Worm (Caenorhabditis elegans) whole organism, L4 larva: Measurements from ENCODE around the gene mfsd-13.2.
A peak's percentile ranks its signal among the peaks of the same experiment; 100 is the strongest.

ENCODE experiments used
- D1046.2 ChIP-seq: fragments of 200-800 bp; sonication (Bioruptor generic); IDR thresholded peaks from 2 replicates; pipeline ENCODE4 v1.3.6; 2022; ENCODE audit warnings: missing genetic modification characterization, missing compliant biosample characterization
- F26F4.8 ChIP-seq: fragments of 200-800 bp; sonication (Bioruptor generic); conservative IDR thresholded peaks from 2 replicates; pipeline ENCODE4 v1.3.6; 2022; ENCODE audit warnings: missing genetic modification characterization, missing compliant biosample characterization
- F37D6.2 ChIP-seq: sonication (generic microtip); optimal IDR thresholded peaks from 2 replicates; lab custom pipeline; 2016; ENCODE audit warnings: mild to moderate bottlenecking, missing genetic modification characterization, missing compliant biosample characterization
- F49E8.2 ChIP-seq: sonication (generic microtip); optimal IDR thresholded peaks from 2 replicates; lab custom pipeline; 2016; ENCODE audit warnings: missing compliant biosample characterization, mild to moderate bottlenecking, missing genetic modification characterization, borderline replicate concordance
- R02D3.7 ChIP-seq: fragments of 150-350 bp; sonication (generic microtip); optimal IDR thresholded peaks from 3 replicates; lab custom pipeline; 2014; ENCODE audit warnings: missing biosample characterization, missing genetic modification characterization
- Y48G9A.11 ChIP-seq: fragments of 200-800 bp; sonication (Bioruptor generic); IDR thresholded peaks from 2 replicates; pipeline ENCODE4 v1.3.6; 2022; ENCODE audit warnings: missing genetic modification reagents, missing genetic modification characterization, missing compliant biosample characterization
- Y5F2A.4 ChIP-seq: fragments of 200-800 bp; sonication (Bioruptor generic); optimal IDR thresholded peaks from 2 replicates; lab custom pipeline; 2018; ENCODE audit warnings: mild to moderate bottlenecking, missing genetic modification characterization, missing compliant biosample characterization
- Y75B8A.6 ChIP-seq: fragments of 200-800 bp; sonication (Bioruptor generic); IDR thresholded peaks from 2 replicates; pipeline ENCODE4 v1.3.6; 2022; ENCODE audit warnings: missing genetic modification reagents, missing genetic modification characterization, missing compliant biosample characterization
- ZK337.2 ChIP-seq: fragments of 200-800 bp; sonication (Bioruptor generic); IDR thresholded peaks from 2 replicates; pipeline ENCODE4 v1.3.6; 2022; ENCODE audit warnings: missing genetic modification reagents, missing genetic modification characterization, missing compliant biosample characterization
- ZK546.5 ChIP-seq, 2 experiments: sonication (generic microtip); optimal IDR thresholded peaks; 2 replicates each; lab custom pipeline; 2017; ENCODE audit warnings: missing biosample characterization in 2 of 2, missing genetic modification characterization in 2 of 2
- ceh-32 ChIP-seq: sonication (generic microtip); optimal IDR thresholded peaks from 2 replicates; lab custom pipeline; 2016; ENCODE audit warnings: mild to moderate bottlenecking, missing genetic modification characterization, missing compliant biosample characterization; ENCODE audit not compliant: poor library complexity
- ces-1 ChIP-seq: fragments of 150-350 bp; sonication (generic microtip); optimal IDR thresholded peaks from 4 replicates; lab custom pipeline; 2014; ENCODE audit warnings: missing biosample characterization, missing genetic modification reagents, missing genetic modification characterization
- cey-2 ChIP-seq: sonication (generic microtip); optimal IDR thresholded peaks from 3 replicates; lab custom pipeline; 2017; ENCODE audit warnings: missing genetic modification characterization, mild to moderate bottlenecking, missing compliant biosample characterization, antibody characterized with exemption, borderline replicate concordance; ENCODE audit not compliant: insufficient read depth
- ctbp-1 ChIP-seq: fragments of 200-800 bp; sonication (Bioruptor generic); IDR thresholded peaks from 2 replicates; pipeline ENCODE4 v1.3.6; 2022; ENCODE audit warnings: missing genetic modification reagents, missing genetic modification characterization, missing compliant biosample characterization
- daf-12 ChIP-seq: fragments of 150-350 bp; optimal IDR thresholded peaks from 2 replicates; lab custom pipeline; 2014; ENCODE audit warnings: missing biosample characterization, missing genetic modification reagents, missing genetic modification characterization
- daf-19 ChIP-seq: fragments of 200-800 bp; sonication (Bioruptor generic); conservative IDR thresholded peaks from 2 replicates; pipeline ENCODE4 v1.3.6; 2022; ENCODE audit warnings: missing genetic modification characterization, missing compliant biosample characterization
- daf-8 ChIP-seq: fragments of 200-800 bp; sonication (Bioruptor generic); IDR thresholded peaks from 2 replicates; pipeline ENCODE4 v1.3.6; 2022; ENCODE audit warnings: missing genetic modification characterization, missing compliant biosample characterization
- dmd-9 ChIP-seq: fragments of 200-800 bp; sonication (Bioruptor generic); IDR thresholded peaks from 2 replicates; pipeline ENCODE4 v1.3.6; 2022; ENCODE audit warnings: missing genetic modification reagents, missing genetic modification characterization, missing compliant biosample characterization
- dpl-1 ChIP-seq: fragments of 150-350 bp; optimal IDR thresholded peaks from 2 replicates; lab custom pipeline; 2014; ENCODE audit warnings: missing biosample characterization, missing genetic modification reagents, missing genetic modification characterization
- dve-1 ChIP-seq: sonication (generic microtip); optimal IDR thresholded peaks from 2 replicates; lab custom pipeline; 2017; ENCODE audit warnings: antibody characterized with exemption, mild to moderate bottlenecking, missing genetic modification characterization, missing compliant biosample characterization; ENCODE audit not compliant: insufficient read depth
- hif-1 ChIP-seq, 2 experiments: sonication (generic microtip); optimal IDR thresholded peaks; 2 replicates each; lab custom pipeline; 2016 to 2017; ENCODE audit warnings: missing compliant biosample characterization in 2 of 2, missing genetic modification characterization in 2 of 2, missing genetic modification reagents in 2 of 2, missing genotype in 2 of 2, mild to moderate bottlenecking in 1 of 2
- hmg-1.1 ChIP-seq: fragments of 200-800 bp; sonication (Bioruptor generic); IDR thresholded peaks from 2 replicates; pipeline ENCODE4 v1.3.6; 2022; ENCODE audit warnings: missing genetic modification reagents, missing genetic modification characterization, missing compliant biosample characterization
- lin-15B ChIP-seq: fragments of 150-350 bp; sonication (generic microtip); optimal IDR thresholded peaks from 3 replicates; lab custom pipeline; 2014; ENCODE audit warnings: missing biosample characterization, missing genetic modification characterization
- lin-38 ChIP-seq: fragments of 200-800 bp; sonication (Bioruptor generic); IDR thresholded peaks from 2 replicates; pipeline ENCODE4 v1.3.6; 2022; ENCODE audit warnings: missing genetic modification reagents, missing genetic modification characterization, missing compliant biosample characterization
- lin-39 ChIP-seq: fragments of 150-350 bp; optimal IDR thresholded peaks from 2 replicates; lab custom pipeline; 2014; ENCODE audit warnings: missing biosample characterization, missing genetic modification reagents, missing genetic modification characterization
- lir-3 ChIP-seq: sonication (generic microtip); optimal IDR thresholded peaks from 2 replicates; lab custom pipeline; 2016; ENCODE audit warnings: mild to moderate bottlenecking, missing genetic modification characterization, missing compliant biosample characterization
- lsy-2 ChIP-seq, 2 experiments: fragments of 150-350 bp in 1 of 2; sonication (generic microtip) in 1 of 2; optimal IDR thresholded peaks; 2 replicates each; lab custom pipeline; 2014 to 2017; ENCODE audit warnings: missing biosample characterization in 2 of 2, missing genetic modification characterization in 2 of 2
- mdl-1 ChIP-seq, 2 experiments: fragments of 150-350 bp in 1 of 2; sonication (generic microtip) in 1 of 2; optimal IDR thresholded peaks; 2 replicates each; lab custom pipeline; 2014 to 2017; ENCODE audit warnings: missing biosample characterization in 2 of 2, missing genetic modification characterization in 2 of 2
- mes-2 ChIP-seq: sonication (generic microtip); optimal IDR thresholded peaks from 2 replicates; lab custom pipeline; 2016; ENCODE audit warnings: missing genotype, mild to moderate bottlenecking, missing genetic modification characterization, missing compliant biosample characterization; ENCODE audit not compliant: poor library complexity, severe bottlenecking
- mxl-2 ChIP-seq: fragments of 200-800 bp; sonication (Bioruptor generic); conservative IDR thresholded peaks from 2 replicates; pipeline ENCODE4 v1.3.6; 2022; ENCODE audit warnings: missing genetic modification reagents, missing genetic modification characterization, missing compliant biosample characterization
- nhr-102 ChIP-seq: sonication (generic microtip); optimal IDR thresholded peaks from 2 replicates; lab custom pipeline; 2016; ENCODE audit warnings: mild to moderate bottlenecking, missing genetic modification characterization, moderate library complexity, missing compliant biosample characterization
- nhr-237 ChIP-seq: sonication (generic microtip); optimal IDR thresholded peaks from 2 replicates; lab custom pipeline; 2017; ENCODE audit warnings: missing biosample characterization, missing genetic modification characterization
- nhr-28 ChIP-seq: fragments of 150-350 bp; optimal IDR thresholded peaks from 2 replicates; lab custom pipeline; 2014; ENCODE audit warnings: missing biosample characterization, missing genetic modification characterization
- nhr-42 ChIP-seq: fragments of 200-800 bp; sonication (Bioruptor generic); IDR thresholded peaks from 2 replicates; pipeline ENCODE4 v1.3.6; 2022; ENCODE audit warnings: missing genetic modification characterization, missing compliant biosample characterization
- nhr-48 ChIP-seq: sonication (generic microtip); optimal IDR thresholded peaks from 2 replicates; lab custom pipeline; 2016; ENCODE audit warnings: mild to moderate bottlenecking, missing genetic modification characterization, missing compliant biosample characterization
- nhr-6 ChIP-seq: fragments of 150-350 bp; optimal IDR thresholded peaks from 2 replicates; lab custom pipeline; 2014; ENCODE audit warnings: missing biosample characterization, missing genetic modification characterization
- nhr-76 ChIP-seq: fragments of 150-350 bp; optimal IDR thresholded peaks from 2 replicates; lab custom pipeline; 2014; ENCODE audit warnings: missing biosample characterization, missing genetic modification characterization
- nhr-77 ChIP-seq: fragments of 150-350 bp; optimal IDR thresholded peaks from 2 replicates; lab custom pipeline; 2014; ENCODE audit warnings: missing biosample characterization, missing genetic modification characterization
- pha-4 ChIP-seq, 2 experiments: fragments of 150-350 bp in 1 of 2; fragments of 200-800 bp in 1 of 2; sonication (Bioruptor generic) in 1 of 2; IDR thresholded peaks in 1 of 2; optimal IDR thresholded peaks in 1 of 2; 2 replicates each; pipeline versions ENCODE4 v1.3.6 to Lab custom; 2014 to 2022; ENCODE audit warnings: missing genetic modification characterization in 2 of 2, missing genetic modification reagents in 2 of 2, missing biosample characterization in 1 of 2, missing compliant biosample characterization in 1 of 2
- php-3 ChIP-seq: fragments of 200-800 bp; sonication (Bioruptor generic); IDR thresholded peaks from 2 replicates; pipeline ENCODE4 v1.3.6; 2022; ENCODE audit warnings: missing genetic modification reagents, missing genetic modification characterization, missing compliant biosample characterization
- skn-1 ChIP-seq: fragments of 150-350 bp; optimal IDR thresholded peaks from 2 replicates; lab custom pipeline; 2014; ENCODE audit warnings: missing biosample characterization, missing genetic modification characterization
- snpc-1.2 ChIP-seq: fragments of 200-800 bp; sonication (Bioruptor generic); IDR thresholded peaks from 2 replicates; pipeline ENCODE4 v1.3.6; 2022; ENCODE audit warnings: missing genetic modification reagents, missing genetic modification characterization, missing compliant biosample characterization
- spr-1 ChIP-seq: sonication (generic microtip); optimal IDR thresholded peaks from 2 replicates; lab custom pipeline; 2016; ENCODE audit warnings: mild to moderate bottlenecking, missing genetic modification characterization, missing compliant biosample characterization
- tag-97 ChIP-seq: fragments of 200-800 bp; sonication (Bioruptor generic); IDR thresholded peaks from 2 replicates; pipeline ENCODE4 v1.3.6; 2022; ENCODE audit warnings: missing genetic modification characterization, missing compliant biosample characterization
- unc-130 ChIP-seq: sonication (generic microtip); optimal IDR thresholded peaks from 2 replicates; lab custom pipeline; 2016; ENCODE audit warnings: missing genetic modification reagents, missing genetic modification characterization, missing compliant biosample characterization
- zip-2 ChIP-seq: fragments of 150-350 bp; optimal IDR thresholded peaks from 2 replicates; lab custom pipeline; 2014; ENCODE audit warnings: missing biosample characterization, missing genetic modification characterization
- ztf-11 ChIP-seq: fragments of 150-350 bp; optimal IDR thresholded peaks from 2 replicates; lab custom pipeline; 2014; ENCODE audit warnings: missing biosample characterization, missing genetic modification characterization
- ztf-7 ChIP-seq: fragments of 150-350 bp; optimal IDR thresholded peaks from 2 replicates; lab custom pipeline; 2014; ENCODE audit warnings: missing biosample characterization, missing genetic modification characterization

mfsd-13.2 gene

DNA sequence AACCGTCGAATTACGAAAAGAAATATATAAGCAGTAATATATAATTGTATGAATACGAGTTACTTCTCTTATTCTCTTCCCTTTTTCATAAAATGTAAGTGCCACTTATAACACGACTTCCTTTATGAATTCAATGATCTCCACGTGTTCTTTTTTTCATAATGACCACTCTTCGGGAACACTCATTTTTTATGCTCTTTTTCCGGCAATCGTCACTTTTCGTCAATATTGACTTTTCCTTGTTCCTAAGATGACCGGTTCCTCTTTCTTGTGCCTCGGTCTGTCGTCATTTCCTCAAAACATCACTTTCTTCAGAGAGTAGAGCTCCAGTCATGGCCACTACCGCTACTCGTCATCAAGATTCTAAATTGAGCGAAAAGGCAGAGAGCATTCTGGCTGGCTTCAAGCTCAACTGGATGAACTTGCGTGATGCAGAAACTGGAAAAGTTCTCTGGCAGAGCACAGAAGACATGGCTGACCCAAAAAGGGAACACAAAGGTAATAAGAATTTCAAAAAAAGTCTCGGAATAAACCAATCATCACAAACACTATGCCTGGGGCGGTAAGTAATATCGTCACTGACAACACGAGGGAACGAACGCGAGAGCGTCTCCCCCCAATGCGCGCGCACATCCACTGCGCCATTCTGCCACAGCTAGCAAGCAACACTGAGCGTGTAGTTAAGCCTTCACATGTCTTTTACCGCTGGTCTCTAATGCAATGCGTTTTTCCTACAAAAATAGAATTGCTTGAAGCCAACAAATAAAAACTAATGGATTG lies 18.0 kb upstream of the mfsd-13.2 start, which contains the start of gene pdl-1:
Gene pdl-1 (plus strand): TSS at position 309 of the 780 bp plus-strand sequence.
- peak; percentile 79 for TF ChIP-seq Y48G9A.11 (GFP tag; lab: Robert Waterston, UW)
- no peak for TF ChIP-seq ZK546.5 (tag; optimal IDR thresholded peaks at IDR 0.05; lab: Kevin White, UChicago)
- peak; percentile 78 for TF ChIP-seq spr-1
- peak; percentile 85 for TF ChIP-seq D1046.2
- peak; percentile 46 for TF ChIP-seq nhr-6
- TF ChIP-seq nhr-76 (tag; lab: Kevin White, UChicago), result no peak
- peak; percentile 87 for TF ChIP-seq lin-38 (GFP tag; lab: Robert Waterston, UW)
- peak; percentile 40 for TF ChIP-seq nhr-77 (tag; lab: Kevin White, UChicago)
- peak; percentile 93 for TF ChIP-seq ctbp-1 (GFP tag; lab: Robert Waterston, UW)
- TF ChIP-seq nhr-42 (GFP tag; lab: Robert Waterston, UW), result peak; percentile 69; the same call in 1 of the 2 replicates
- TF ChIP-seq pha-4 (GFP tag; IDR thresholded peaks at IDR 0.05; lab: Robert Waterston, UW), result peak; percentile 96
- peak; percentile 58 for TF ChIP-seq pha-4 (tag; optimal IDR thresholded peaks at IDR 0.05; lab: Kevin White, UChicago)
- TF ChIP-seq nhr-48 (tag; lab: Kevin White, UChicago), result peak; percentile 76
- TF ChIP-seq mdl-1 (tag; optimal IDR thresholded peaks at IDR 0.05; lab: Kevin White, UChicago), result peak in 1 of 2 experiments; percentile 7
- no peak for TF ChIP-seq lin-15B (tag; lab: Kevin White, UChicago)
- no peak for TF ChIP-seq skn-1
- TF ChIP-seq zip-2 (tag; lab: Kevin White, UChicago), result peak; percentile 73
- TF ChIP-seq nhr-102 (tag; lab: Kevin White, UChicago), result peak; percentile 76
- TF ChIP-seq hmg-1.1 (GFP tag; lab: Robert Waterston, UW), result peak; percentile 95
- TF ChIP-seq mxl-2 (GFP tag; lab: Robert Waterston, UW), result no peak; the same call in 1 of the 2 replicates
- peak; percentile 76 for TF ChIP-seq F49E8.2 (tag; lab: Kevin White, UChicago)
- TF ChIP-seq nhr-237 (tag; lab: Kevin White, UChicago), result no peak
- peak; percentile 80 for TF ChIP-seq php-3 (GFP tag; lab: Robert Waterston, UW)
- peak in 1 of 2 experiments; percentile 72 for TF ChIP-seq lsy-2 (tag; optimal IDR thresholded peaks at IDR 0.05; lab: Kevin White, UChicago)
- TF ChIP-seq cey-2 (tag; lab: Kevin White, UChicago), result no peak
- TF ChIP-seq lin-39, result no peak
- TF ChIP-seq nhr-28 (tag; lab: Kevin White, UChicago), result peak; percentile 18
- TF ChIP-seq daf-19 (GFP tag; lab: Robert Waterston, UW), result peak; percentile 96
- no peak for TF ChIP-seq R02D3.7 (tag; lab: Kevin White, UChicago)
- peak; percentile 94 for TF ChIP-seq Y5F2A.4
- peak; percentile 24; the same call in 1 of the 2 replicates for TF ChIP-seq daf-8
- TF ChIP-seq lir-3 (tag; lab: Kevin White, UChicago), result peak; percentile 94
- peak in 1 of 2 experiments; percentile 69 for TF ChIP-seq hif-1 (tag; optimal IDR thresholded peaks at IDR 0.05; lab: Kevin White, UChicago)
- peak; percentile 94 for TF ChIP-seq F26F4.8 (GFP tag; lab: Robert Waterston, UW)
- peak; percentile 86 for TF ChIP-seq Y75B8A.6 (GFP tag; lab: Robert Waterston, UW)
- peak; percentile 40 for TF ChIP-seq dpl-1 (GFP tag; lab: Kevin White, UChicago)
- TF ChIP-seq dmd-9, result peak; percentile 81
- peak; percentile 57 for TF ChIP-seq unc-130 (GFP tag; lab: Kevin White, UChicago)
- TF ChIP-seq ces-1 (GFP tag; lab: Kevin White, UChicago), result no peak
- TF ChIP-seq snpc-1.2 (GFP tag; lab: Robert Waterston, UW), result peak; percentile 86
- TF ChIP-seq ztf-11 (tag; lab: Kevin White, UChicago), result no peak
- peak; percentile 86 for TF ChIP-seq mes-2
- peak; percentile 40 for TF ChIP-seq ztf-7 (tag; lab: Kevin White, UChicago)
- TF ChIP-seq F37D6.2, result peak; percentile 68
- TF ChIP-seq ceh-32 (tag; lab: Kevin White, UChicago), result peak; percentile 51
- TF ChIP-seq tag-97 (GFP tag; lab: Robert Waterston, UW), result no peak
- TF ChIP-seq daf-12 (tag; lab: Kevin White, UChicago), result no peak
- peak; percentile 61 for TF ChIP-seq dve-1
- peak; percentile 81 for TF ChIP-seq ZK337.2
